Worm (Caenorhabditis elegans) whole organism, L1 larva: ENCODE measurements around the gene symk-1.

Source experiments
- lin-13 ChIP-seq: fragments of 150-350 bp; optimal IDR thresholded peaks from 2 replicates; lab custom pipeline; 2014; ENCODE audit warnings: missing biosample characterization, missing genetic modification reagents, missing genetic modification characterization
- mep-1 ChIP-seq: fragments of 150-350 bp; optimal IDR thresholded peaks from 2 replicates; lab custom pipeline; 2014; ENCODE audit warnings: missing biosample characterization, missing genetic modification characterization
- unc-98 ChIP-seq: fragments of 200-800 bp; sonication (Bioruptor generic); IDR thresholded peaks from 2 replicates; pipeline ENCODE4 v1.3.6; 2022; ENCODE audit warnings: missing genetic modification characterization, missing compliant biosample characterization

DNA sequence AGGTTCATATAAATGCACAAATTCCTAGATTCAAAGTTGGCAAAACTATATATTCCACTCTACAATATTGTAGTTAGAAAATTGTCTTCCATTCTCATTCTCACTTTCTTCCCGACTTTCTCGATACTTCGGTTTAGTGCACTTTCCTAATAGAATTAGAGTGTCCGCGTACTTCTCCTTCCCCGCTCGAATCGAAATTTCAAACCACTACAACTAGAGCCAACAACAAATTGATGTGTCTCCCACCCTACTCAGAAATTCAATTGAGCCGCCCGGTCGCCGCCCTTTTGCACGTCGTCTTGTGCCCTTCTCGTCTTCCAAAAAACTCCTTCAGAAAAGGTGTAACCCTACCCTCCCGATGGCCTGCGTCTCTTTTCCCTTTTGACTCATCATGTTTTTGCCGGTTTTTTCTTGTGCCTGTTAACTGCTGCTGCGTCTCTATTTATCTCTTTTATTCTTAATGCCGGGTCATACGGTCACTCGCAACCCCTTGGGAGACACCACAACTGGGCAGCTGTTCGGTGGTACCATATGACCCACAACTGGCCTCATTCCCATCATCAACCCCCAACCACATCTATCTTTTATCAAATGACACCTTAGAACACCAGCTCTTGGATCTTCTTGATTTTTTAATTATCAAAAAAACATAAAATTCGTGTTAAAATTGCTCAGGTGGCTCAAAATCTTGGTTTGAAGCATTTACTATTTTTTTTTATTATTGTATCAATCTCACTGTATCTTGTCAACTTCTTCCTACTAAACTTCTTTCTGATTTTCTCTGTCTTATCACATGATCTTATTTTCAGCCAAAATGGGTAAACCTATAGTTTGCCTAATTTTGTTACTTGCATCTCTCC is 24.2 kb downstream of the symk-1 start, which contains the start of gene tag-196:
- TF ChIP-seq unc-98 (GFP tag; lab: Robert Waterston, UW) (no peak), mep-1 (tag; lab: Kevin White, UChicago) (no peak), lin-13 (GFP tag; lab: Kevin White, UChicago) (no peak)
